Worm (Caenorhabditis elegans) whole organism, L4 larva: ENCODE results near the gene C05G5.7.

Experiments
- D1046.2 ChIP-seq: fragments of 200-800 bp; sonication (Bioruptor generic); IDR thresholded peaks from 2 replicates; pipeline ENCODE4 v1.3.6; 2022; ENCODE audit warnings: missing genetic modification characterization, missing compliant biosample characterization
- F26F4.8 ChIP-seq: fragments of 200-800 bp; sonication (Bioruptor generic); conservative IDR thresholded peaks from 2 replicates; pipeline ENCODE4 v1.3.6; 2022; ENCODE audit warnings: missing genetic modification characterization, missing compliant biosample characterization
- F37D6.2 ChIP-seq: sonication (generic microtip); optimal IDR thresholded peaks from 2 replicates; lab custom pipeline; 2016; ENCODE audit warnings: mild to moderate bottlenecking, missing genetic modification characterization, missing compliant biosample characterization
- F49E8.2 ChIP-seq: sonication (generic microtip); optimal IDR thresholded peaks from 2 replicates; lab custom pipeline; 2016; ENCODE audit warnings: missing compliant biosample characterization, mild to moderate bottlenecking, missing genetic modification characterization, borderline replicate concordance
- aly-2 ChIP-seq: sonication (generic microtip); optimal IDR thresholded peaks from 2 replicates; lab custom pipeline; 2018; ENCODE audit warnings: missing biosample characterization, missing genetic modification characterization
- ama-1 ChIP-seq: fragments of 150-350 bp; optimal IDR thresholded peaks from 2 replicates; lab custom pipeline; 2014; ENCODE audit warnings: inconsistent platforms, mixed read lengths
- attf-4 ChIP-seq: sonication (generic microtip); optimal IDR thresholded peaks from 3 replicates; lab custom pipeline; 2017; ENCODE audit warnings: missing biosample characterization, missing genetic modification characterization
- ceh-32 ChIP-seq: sonication (generic microtip); optimal IDR thresholded peaks from 2 replicates; lab custom pipeline; 2016; ENCODE audit warnings: mild to moderate bottlenecking, missing genetic modification characterization, missing compliant biosample characterization; ENCODE audit not compliant: poor library complexity
- ceh-44 ChIP-seq: fragments of 200-800 bp; sonication (Bioruptor generic); IDR thresholded peaks from 2 replicates; pipeline ENCODE4 v1.3.6; 2022; ENCODE audit warnings: missing genetic modification reagents, missing genetic modification characterization, missing compliant biosample characterization
- ces-1 ChIP-seq: fragments of 150-350 bp; sonication (generic microtip); optimal IDR thresholded peaks from 4 replicates; lab custom pipeline; 2014; ENCODE audit warnings: missing biosample characterization, missing genetic modification reagents, missing genetic modification characterization
- ctbp-1 ChIP-seq: fragments of 200-800 bp; sonication (Bioruptor generic); IDR thresholded peaks from 2 replicates; pipeline ENCODE4 v1.3.6; 2022; ENCODE audit warnings: missing genetic modification reagents, missing genetic modification characterization, missing compliant biosample characterization
- daf-12 ChIP-seq: fragments of 150-350 bp; optimal IDR thresholded peaks from 2 replicates; lab custom pipeline; 2014; ENCODE audit warnings: missing biosample characterization, missing genetic modification reagents, missing genetic modification characterization
- dmd-6 ChIP-seq: fragments of 200-800 bp; sonication (Bioruptor generic); IDR thresholded peaks from 2 replicates; pipeline ENCODE4 v1.3.6; 2022; ENCODE audit warnings: missing genetic modification reagents, missing genetic modification characterization, missing compliant biosample characterization
- dmd-8 ChIP-seq: fragments of 200-800 bp; sonication (Bioruptor generic); IDR thresholded peaks from 2 replicates; pipeline ENCODE4 v1.3.6; 2022; ENCODE audit warnings: missing genetic modification characterization, missing compliant biosample characterization
- fkh-10 ChIP-seq: fragments of 150-350 bp; optimal IDR thresholded peaks from 2 replicates; lab custom pipeline; 2014; ENCODE audit warnings: missing biosample characterization, missing genetic modification reagents, missing genetic modification characterization
- gei-8 ChIP-seq: fragments of 200-800 bp; sonication (Bioruptor generic); optimal IDR thresholded peaks from 2 replicates; lab custom pipeline; 2018; ENCODE audit warnings: mild to moderate bottlenecking, missing genetic modification characterization, missing compliant biosample characterization
- hlh-11 ChIP-seq: fragments of 200-800 bp; sonication (Bioruptor generic); optimal IDR thresholded peaks from 2 replicates; lab custom pipeline; 2018; ENCODE audit warnings: mild to moderate bottlenecking, missing genetic modification characterization, missing compliant biosample characterization
- hlh-30 ChIP-seq: sonication (generic microtip); optimal IDR thresholded peaks from 2 replicates; lab custom pipeline; 2017; ENCODE audit warnings: antibody characterized with exemption, mild to moderate bottlenecking, missing genetic modification characterization, missing compliant biosample characterization; ENCODE audit not compliant: insufficient read depth
- hmg-1.1 ChIP-seq: fragments of 200-800 bp; sonication (Bioruptor generic); IDR thresholded peaks from 2 replicates; pipeline ENCODE4 v1.3.6; 2022; ENCODE audit warnings: missing genetic modification reagents, missing genetic modification characterization, missing compliant biosample characterization
- jun-1 ChIP-seq: fragments of 150-350 bp; optimal IDR thresholded peaks from 2 replicates; lab custom pipeline; 2014; ENCODE audit warnings: missing biosample characterization, missing genetic modification reagents, missing genetic modification characterization
- lin-13 ChIP-seq: fragments of 150-350 bp; optimal IDR thresholded peaks from 2 replicates; lab custom pipeline; 2014; ENCODE audit warnings: missing biosample characterization, missing genetic modification reagents, missing genetic modification characterization
- lin-39 ChIP-seq: fragments of 150-350 bp; optimal IDR thresholded peaks from 2 replicates; lab custom pipeline; 2014; ENCODE audit warnings: missing biosample characterization, missing genetic modification reagents, missing genetic modification characterization
- lir-3 ChIP-seq: sonication (generic microtip); optimal IDR thresholded peaks from 2 replicates; lab custom pipeline; 2016; ENCODE audit warnings: mild to moderate bottlenecking, missing genetic modification characterization, missing compliant biosample characterization
- lsy-2 ChIP-seq, 2 experiments: fragments of 150-350 bp in 1 of 2; sonication (generic microtip) in 1 of 2; optimal IDR thresholded peaks; 2 replicates each; lab custom pipeline; 2014 to 2017; ENCODE audit warnings: missing biosample characterization in 2 of 2, missing genetic modification characterization in 2 of 2
- madf-5 ChIP-seq, 2 experiments: fragments of 200-800 bp; sonication (Bioruptor generic); IDR thresholded peaks; 2 replicates each; pipeline ENCODE4 v1.3.6; 2022; ENCODE audit warnings: missing compliant biosample characterization in 2 of 2, missing genetic modification characterization in 2 of 2
- madf-9 ChIP-seq: fragments of 200-800 bp; sonication (Bioruptor generic); conservative IDR thresholded peaks from 2 replicates; pipeline ENCODE4 v1.3.6; 2022; ENCODE audit warnings: missing genetic modification reagents, missing genetic modification characterization, missing compliant biosample characterization
- mdl-1 ChIP-seq, 2 experiments: fragments of 150-350 bp in 1 of 2; sonication (generic microtip) in 1 of 2; optimal IDR thresholded peaks; 2 replicates each; lab custom pipeline; 2014 to 2017; ENCODE audit warnings: missing biosample characterization in 2 of 2, missing genetic modification characterization in 2 of 2
- mdt-29 ChIP-seq: fragments of 200-800 bp; sonication (Bioruptor generic); IDR thresholded peaks from 2 replicates; pipeline ENCODE4 v1.3.6; 2022; ENCODE audit warnings: missing genetic modification reagents, missing genetic modification characterization, missing compliant biosample characterization
- mes-2 ChIP-seq: sonication (generic microtip); optimal IDR thresholded peaks from 2 replicates; lab custom pipeline; 2016; ENCODE audit warnings: missing genotype, mild to moderate bottlenecking, missing genetic modification characterization, missing compliant biosample characterization; ENCODE audit not compliant: poor library complexity, severe bottlenecking
- nhr-10 ChIP-seq: fragments of 150-350 bp; optimal IDR thresholded peaks from 2 replicates; lab custom pipeline; 2014; ENCODE audit warnings: missing biosample characterization, missing genetic modification characterization
- nhr-102 ChIP-seq: sonication (generic microtip); optimal IDR thresholded peaks from 2 replicates; lab custom pipeline; 2016; ENCODE audit warnings: mild to moderate bottlenecking, missing genetic modification characterization, moderate library complexity, missing compliant biosample characterization
- nhr-237 ChIP-seq: sonication (generic microtip); optimal IDR thresholded peaks from 2 replicates; lab custom pipeline; 2017; ENCODE audit warnings: missing biosample characterization, missing genetic modification characterization
- nhr-25 ChIP-seq: sonication (generic microtip); optimal IDR thresholded peaks from 2 replicates; lab custom pipeline; 2017; ENCODE audit warnings: missing genetic modification characterization, mild to moderate bottlenecking, missing compliant biosample characterization, antibody characterized with exemption, moderate library complexity, borderline replicate concordance; ENCODE audit not compliant: insufficient read depth
- nhr-28 ChIP-seq: fragments of 150-350 bp; optimal IDR thresholded peaks from 2 replicates; lab custom pipeline; 2014; ENCODE audit warnings: missing biosample characterization, missing genetic modification characterization
- nhr-42 ChIP-seq: fragments of 200-800 bp; sonication (Bioruptor generic); IDR thresholded peaks from 2 replicates; pipeline ENCODE4 v1.3.6; 2022; ENCODE audit warnings: missing genetic modification characterization, missing compliant biosample characterization
- nhr-6 ChIP-seq: fragments of 150-350 bp; optimal IDR thresholded peaks from 2 replicates; lab custom pipeline; 2014; ENCODE audit warnings: missing biosample characterization, missing genetic modification characterization
- nhr-76 ChIP-seq: fragments of 150-350 bp; optimal IDR thresholded peaks from 2 replicates; lab custom pipeline; 2014; ENCODE audit warnings: missing biosample characterization, missing genetic modification characterization
- nhr-77 ChIP-seq: fragments of 150-350 bp; optimal IDR thresholded peaks from 2 replicates; lab custom pipeline; 2014; ENCODE audit warnings: missing biosample characterization, missing genetic modification characterization
- php-3 ChIP-seq: fragments of 200-800 bp; sonication (Bioruptor generic); IDR thresholded peaks from 2 replicates; pipeline ENCODE4 v1.3.6; 2022; ENCODE audit warnings: missing genetic modification reagents, missing genetic modification characterization, missing compliant biosample characterization
- rbr-2 ChIP-seq: sonication (generic microtip); optimal IDR thresholded peaks from 2 replicates; lab custom pipeline; 2016; ENCODE audit warnings: missing genotype, missing genetic modification characterization, missing compliant biosample characterization
- skn-1 ChIP-seq: fragments of 150-350 bp; optimal IDR thresholded peaks from 2 replicates; lab custom pipeline; 2014; ENCODE audit warnings: missing biosample characterization, missing genetic modification characterization
- snpc-1.2 ChIP-seq: fragments of 200-800 bp; sonication (Bioruptor generic); IDR thresholded peaks from 2 replicates; pipeline ENCODE4 v1.3.6; 2022; ENCODE audit warnings: missing genetic modification reagents, missing genetic modification characterization, missing compliant biosample characterization
- snpc-4 ChIP-seq: fragments of 150-350 bp; optimal IDR thresholded peaks from 2 replicates; lab custom pipeline; 2014; ENCODE audit warnings: missing biosample characterization, missing genetic modification characterization
- spr-1 ChIP-seq: sonication (generic microtip); optimal IDR thresholded peaks from 2 replicates; lab custom pipeline; 2016; ENCODE audit warnings: mild to moderate bottlenecking, missing genetic modification characterization, missing compliant biosample characterization
- spr-3 ChIP-seq: fragments of 200-800 bp; sonication (Bioruptor generic); optimal IDR thresholded peaks from 2 replicates; lab custom pipeline; 2018; ENCODE audit warnings: mild to moderate bottlenecking, missing genetic modification characterization, missing compliant biosample characterization
- tag-97 ChIP-seq: fragments of 200-800 bp; sonication (Bioruptor generic); IDR thresholded peaks from 2 replicates; pipeline ENCODE4 v1.3.6; 2022; ENCODE audit warnings: missing genetic modification characterization, missing compliant biosample characterization
- tra-1 ChIP-seq: fragments of 200-800 bp; sonication (Bioruptor generic); IDR thresholded peaks from 2 replicates; pipeline ENCODE4 v1.3.6; 2022; ENCODE audit warnings: missing genetic modification reagents, missing genetic modification characterization, missing compliant biosample characterization
- unc-130 ChIP-seq: sonication (generic microtip); optimal IDR thresholded peaks from 2 replicates; lab custom pipeline; 2016; ENCODE audit warnings: missing genetic modification reagents, missing genetic modification characterization, missing compliant biosample characterization
- zfp-2 ChIP-seq: sonication (generic microtip); optimal IDR thresholded peaks from 2 replicates; lab custom pipeline; 2016; ENCODE audit warnings: mild to moderate bottlenecking, missing genetic modification characterization, missing compliant biosample characterization
- zfp-3 ChIP-seq: fragments of 200-800 bp; sonication (Bioruptor generic); conservative IDR thresholded peaks from 2 replicates; pipeline ENCODE4 v1.3.6; 2022; ENCODE audit warnings: missing genetic modification reagents, missing genetic modification characterization, missing compliant biosample characterization
- zip-11 ChIP-seq: fragments of 200-800 bp; sonication (Bioruptor generic); IDR thresholded peaks from 2 replicates; pipeline ENCODE4 v1.3.6; 2022; ENCODE audit warnings: missing genetic modification characterization, missing compliant biosample characterization

C05G5.7 gene

DNA sequence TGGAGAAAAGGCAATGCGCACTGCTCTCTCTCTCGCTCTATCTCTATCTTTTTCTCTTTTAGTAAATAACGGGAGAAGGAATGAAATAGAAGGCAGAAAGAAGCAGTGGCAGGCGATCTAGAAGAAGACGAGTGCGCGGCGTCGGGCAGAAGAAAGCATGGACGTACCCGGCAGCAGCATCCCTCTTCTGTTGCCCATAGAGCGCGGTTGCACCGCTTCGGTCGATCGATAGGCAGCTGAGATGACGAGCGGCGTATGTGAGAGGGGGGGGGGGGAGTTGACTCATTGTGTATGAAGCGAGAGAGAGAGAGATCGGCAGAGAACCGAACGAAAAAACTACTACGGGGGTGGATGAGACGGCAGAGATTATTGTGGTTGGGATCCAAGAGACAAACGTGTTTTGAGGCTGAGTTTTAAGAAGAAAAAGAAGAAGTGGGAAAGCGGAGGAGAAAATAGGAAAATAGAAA, 35.4 kb downstream of the C05G5.7 start (continued):
- TF ChIP-seq gei-8 (GFP tag; lab: Kevin White, UChicago) (peak; percentile 82), mdt-29 (GFP tag; lab: Robert Waterston, UW) (no peak), ces-1 (GFP tag; lab: Kevin White, UChicago) (no peak), snpc-1.2 (GFP tag; lab: Robert Waterston, UW) (0 out of 2 replicates have a peak, but pooled peaks have one; percentile 24), unc-130 (GFP tag; lab: Kevin White, UChicago) (no peak), ceh-44 (GFP tag; lab: Robert Waterston, UW) (peak; percentile 59; the same call in 1 of the 2 replicates), madf-9 (GFP tag; lab: Robert Waterston, UW) (peak; percentile 77), lsy-2 (tag; optimal IDR thresholded peaks at IDR 0.05; lab: Kevin White, UChicago) (peak; percentile 73 to 88), nhr-76 (tag; lab: Kevin White, UChicago) (no peak), daf-12 (no peak), ctbp-1 (GFP tag; lab: Robert Waterston, UW) (peak; percentile 97), tra-1 (GFP tag; lab: Robert Waterston, UW) (peak; percentile 76), nhr-28 (peak; percentile 85), mdl-1 (tag; optimal IDR thresholded peaks at IDR 0.05; lab: Kevin White, UChicago) (peak; percentile 90 to 91), mes-2 (tag; lab: Kevin White, UChicago) (peak; percentile 76), nhr-6 (tag; lab: Kevin White, UChicago) (peak; percentile 90), lin-13 (peak; percentile 89), zip-11 (GFP tag; lab: Robert Waterston, UW) (no peak), spr-3 (GFP tag; lab: Kevin White, UChicago) (peak; percentile 69), D1046.2 (GFP tag; lab: Robert Waterston, UW) (no peak), F26F4.8 (no peak), lin-39 (no peak), nhr-42 (GFP tag; lab: Robert Waterston, UW) (0 out of 2 replicates have a peak, but pooled peaks have one; percentile 46), aly-2 (tag; lab: Kevin White, UChicago) (no peak), tag-97 (no peak), nhr-102 (tag; lab: Kevin White, UChicago) (peak; percentile 75), nhr-10 (tag; lab: Kevin White, UChicago) (peak; percentile 72), rbr-2 (tag; lab: Kevin White, UChicago) (peak; percentile 97), F49E8.2 (tag; lab: Kevin White, UChicago) (no peak), madf-5 (GFP tag; IDR thresholded peaks at IDR 0.05; lab: Robert Waterston, UW) (no peak), hlh-11 (tag; lab: Kevin White, UChicago) (peak; percentile 99), fkh-10 (peak; percentile 97), zfp-2 (tag; lab: Kevin White, UChicago) (peak; percentile 58), hmg-1.1 (GFP tag; lab: Robert Waterston, UW) (peak; percentile 95), ceh-32 (peak; percentile 41), nhr-25 (tag; lab: Kevin White, UChicago) (peak; percentile 91), dmd-8 (no peak), lir-3 (tag; lab: Kevin White, UChicago) (peak; percentile 21), attf-4 (tag; lab: Kevin White, UChicago) (no peak), nhr-237 (tag; lab: Kevin White, UChicago) (peak; percentile 45), dmd-6 (peak; percentile 86), spr-1 (tag; lab: Kevin White, UChicago) (peak; percentile 84), hlh-30 (tag; lab: Kevin White, UChicago) (peak; percentile 89), php-3 (GFP tag; lab: Robert Waterston, UW) (0 out of 2 replicates have a peak, but pooled peaks have one; percentile 30), skn-1 (tag; lab: Kevin White, UChicago) (no peak), snpc-4 (tag; lab: Kevin White, UChicago) (peak; percentile 58), ama-1 (lab: Kevin White, UChicago) (no peak), jun-1 (tag; lab: Kevin White, UChicago) (peak; percentile 83), nhr-77 (tag; lab: Kevin White, UChicago) (peak; percentile 76), zfp-3 (no peak), F37D6.2 (tag; lab: Kevin White, UChicago) (peak; percentile 92)
